Worm (Caenorhabditis elegans) whole organism, late embryonic: Measurements from ENCODE around the gene cal-8.
A peak's percentile ranks its signal among the peaks of the same experiment; 100 is the strongest.

Source experiments
- C08G9.2 ChIP-seq: sonication (generic microtip); optimal IDR thresholded peaks from 2 replicates; lab custom pipeline; 2016; ENCODE audit warnings: mild to moderate bottlenecking, missing genetic modification characterization, moderate library complexity, missing compliant biosample characterization
- Y22D7AL.16 ChIP-seq: sonication (generic microtip); optimal IDR thresholded peaks from 2 replicates; lab custom pipeline; 2016; ENCODE audit warnings: missing genetic modification characterization, missing compliant biosample characterization
- ahr-1 ChIP-seq: sonication (generic microtip); optimal IDR thresholded peaks from 2 replicates; lab custom pipeline; 2016; ENCODE audit warnings: missing genetic modification characterization, missing compliant biosample characterization
- ceh-18 ChIP-seq: sonication (generic microtip); optimal IDR thresholded peaks from 2 replicates; lab custom pipeline; 2016; ENCODE audit warnings: missing genetic modification characterization, missing compliant biosample characterization
- ceh-2 ChIP-seq: sonication (generic microtip); optimal IDR thresholded peaks from 2 replicates; lab custom pipeline; 2016; ENCODE audit warnings: missing genotype, missing genetic modification characterization, missing compliant biosample characterization
- ceh-24 ChIP-seq: sonication (generic microtip); optimal IDR thresholded peaks from 2 replicates; lab custom pipeline; 2016; ENCODE audit warnings: mild to moderate bottlenecking, missing genetic modification characterization, missing compliant biosample characterization
- ceh-30 ChIP-seq: fragments of 150-350 bp; optimal IDR thresholded peaks from 2 replicates; lab custom pipeline; 2014; ENCODE audit warnings: missing biosample characterization, missing genetic modification characterization
- ceh-31 ChIP-seq: sonication (generic microtip); optimal IDR thresholded peaks from 2 replicates; lab custom pipeline; 2016; ENCODE audit warnings: missing genetic modification characterization, missing compliant biosample characterization
- ceh-34 ChIP-seq: sonication (generic microtip); optimal IDR thresholded peaks from 2 replicates; lab custom pipeline; 2016; ENCODE audit warnings: mild to moderate bottlenecking, missing genetic modification characterization, missing compliant biosample characterization
- ceh-45 ChIP-seq: fragments of 200-800 bp; sonication (Bioruptor generic); IDR thresholded peaks from 2 replicates; pipeline ENCODE4 v1.3.6; 2022; ENCODE audit warnings: missing genetic modification reagents, missing genetic modification characterization, missing compliant biosample characterization
- ceh-48 ChIP-seq: sonication (generic microtip); optimal IDR thresholded peaks from 2 replicates; lab custom pipeline; 2016; ENCODE audit warnings: missing genetic modification characterization, inconsistent platforms, missing compliant biosample characterization
- ceh-6 ChIP-seq: fragments of 200-800 bp; sonication (Bioruptor generic); optimal IDR thresholded peaks from 2 replicates; lab custom pipeline; 2018; ENCODE audit warnings: mild to moderate bottlenecking, missing genetic modification characterization, missing compliant biosample characterization
- che-1 ChIP-seq: sonication (generic microtip); optimal IDR thresholded peaks from 2 replicates; lab custom pipeline; 2016; ENCODE audit warnings: mild to moderate bottlenecking, missing genetic modification characterization, missing compliant biosample characterization
- dmd-4 ChIP-seq: sonication (generic microtip); optimal IDR thresholded peaks from 2 replicates; lab custom pipeline; 2016; ENCODE audit warnings: borderline replicate concordance, missing genetic modification characterization, missing compliant biosample characterization
- dve-1 ChIP-seq: sonication (generic microtip); optimal IDR thresholded peaks from 2 replicates; lab custom pipeline; 2017; ENCODE audit warnings: antibody characterized with exemption, mild to moderate bottlenecking, missing genetic modification characterization, missing compliant biosample characterization
- elt-2 ChIP-seq: sonication (generic microtip); optimal IDR thresholded peaks from 2 replicates; lab custom pipeline; 2016; ENCODE audit warnings: missing genetic modification reagents, missing genetic modification characterization, missing compliant biosample characterization
- ets-4 ChIP-seq: sonication (generic microtip); optimal IDR thresholded peaks from 2 replicates; lab custom pipeline; 2016; ENCODE audit warnings: missing genetic modification characterization, missing compliant biosample characterization
- eyg-1 ChIP-seq: sonication (generic microtip); optimal IDR thresholded peaks from 2 replicates; lab custom pipeline; 2016; ENCODE audit warnings: missing genotype, missing genetic modification characterization, missing compliant biosample characterization
- gmeb-2 ChIP-seq: sonication (generic microtip); optimal IDR thresholded peaks from 2 replicates; lab custom pipeline; 2016; ENCODE audit warnings: missing genetic modification characterization, inconsistent platforms, missing compliant biosample characterization
- hlh-30 ChIP-seq: sonication (generic microtip); optimal IDR thresholded peaks from 2 replicates; lab custom pipeline; 2017; ENCODE audit warnings: antibody characterized with exemption, missing genetic modification characterization, missing compliant biosample characterization; ENCODE audit not compliant: insufficient read depth
- hlh-6 ChIP-seq: sonication (generic microtip); optimal IDR thresholded peaks from 2 replicates; lab custom pipeline; 2016; ENCODE audit warnings: missing genotype, missing genetic modification characterization, missing compliant biosample characterization
- nfya-1 ChIP-seq: sonication (generic microtip); optimal IDR thresholded peaks from 2 replicates; lab custom pipeline; 2017; ENCODE audit warnings: missing genetic modification characterization, mild to moderate bottlenecking, missing compliant biosample characterization, antibody characterized with exemption, moderate library complexity
- odd-2 ChIP-seq: sonication (generic microtip); optimal IDR thresholded peaks from 2 replicates; lab custom pipeline; 2017; ENCODE audit warnings: antibody characterized with exemption, mild to moderate bottlenecking, missing genetic modification characterization, missing compliant biosample characterization
- pag-3 ChIP-seq: sonication (generic microtip); optimal IDR thresholded peaks from 2 replicates; lab custom pipeline; 2016; ENCODE audit warnings: missing compliant biosample characterization, missing genetic modification characterization, borderline replicate concordance
- pax-1 ChIP-seq: fragments of 150-350 bp; optimal IDR thresholded peaks from 2 replicates; lab custom pipeline; 2014; ENCODE audit warnings: missing biosample characterization, missing genetic modification characterization
- pha-2 ChIP-seq: sonication (generic microtip); optimal IDR thresholded peaks from 2 replicates; lab custom pipeline; 2017; ENCODE audit warnings: mild to moderate bottlenecking, missing genetic modification characterization, missing compliant biosample characterization
- pha-4 ChIP-seq: fragments of 150-350 bp; optimal IDR thresholded peaks from 2 replicates; lab custom pipeline; 2018; ENCODE audit warnings: missing biosample characterization, missing genetic modification reagents, missing genetic modification characterization
- pqm-1 ChIP-seq: sonication (generic microtip); optimal IDR thresholded peaks from 2 replicates; lab custom pipeline; 2016; ENCODE audit warnings: missing genetic modification characterization, missing compliant biosample characterization
- pros-1 ChIP-seq: fragments of 150-350 bp; optimal IDR thresholded peaks from 2 replicates; lab custom pipeline; 2014; ENCODE audit warnings: missing biosample characterization, missing genetic modification reagents, missing genetic modification characterization
- sdc-2 ChIP-seq: sonication (generic microtip); optimal IDR thresholded peaks from 2 replicates; lab custom pipeline; 2016; ENCODE audit warnings: missing genotype, missing genetic modification characterization, missing compliant biosample characterization
- sox-2 ChIP-seq: fragments of 200-800 bp; sonication (Bioruptor generic); IDR thresholded peaks from 2 replicates; pipeline ENCODE4 v1.3.6; 2022; ENCODE audit warnings: missing genetic modification reagents, missing genetic modification characterization, missing compliant biosample characterization
- syd-9 ChIP-seq: sonication (generic microtip); optimal IDR thresholded peaks from 2 replicates; lab custom pipeline; 2016; ENCODE audit warnings: mild to moderate bottlenecking, missing genetic modification characterization, moderate library complexity, missing compliant biosample characterization
- ttx-3 ChIP-seq: sonication (generic microtip); optimal IDR thresholded peaks from 2 replicates; lab custom pipeline; 2016; ENCODE audit warnings: missing genetic modification reagents, missing genetic modification characterization, missing compliant biosample characterization
- unc-55 ChIP-seq: sonication (generic microtip); optimal IDR thresholded peaks from 2 replicates; lab custom pipeline; 2017; ENCODE audit warnings: missing biosample characterization, missing genetic modification reagents, missing genetic modification characterization
- zip-5 ChIP-seq: sonication (generic microtip); optimal IDR thresholded peaks from 2 replicates; lab custom pipeline; 2016; ENCODE audit warnings: missing genetic modification characterization, missing compliant biosample characterization

The cal-8 gene

ce11 chrII:5453547-5453946 is 28.3 kb downstream of the cal-8 start, which contains the start of gene dhs-5:
Gene dhs-5 (plus strand): TSS chrII:5453847.
- no peak for TF ChIP-seq ceh-6 (GFP tag; lab: Kevin White, UChicago)
- TF ChIP-seq Y22D7AL.16: no peak
- TF ChIP-seq dmd-4: no peak
- TF ChIP-seq che-1 (tag; lab: Kevin White, UChicago): no peak
- no peak for TF ChIP-seq odd-2 (tag; lab: Kevin White, UChicago)
- no peak for TF ChIP-seq unc-55 (GFP tag; lab: Kevin White, UChicago)
- TF ChIP-seq ceh-31 (tag; lab: Kevin White, UChicago): no peak
- no peak for TF ChIP-seq pqm-1 (tag; lab: Kevin White, UChicago)
- TF ChIP-seq sox-2: no peak
- TF ChIP-seq zip-5 (tag; lab: Kevin White, UChicago): no peak
- no peak for TF ChIP-seq pag-3 (tag; lab: Kevin White, UChicago)
- no peak for TF ChIP-seq ttx-3 (tag; lab: Kevin White, UChicago)
- no peak for TF ChIP-seq gmeb-2 (tag; lab: Kevin White, UChicago)
- no peak for TF ChIP-seq eyg-1 (tag; lab: Kevin White, UChicago)
- TF ChIP-seq pha-2: no peak
- TF ChIP-seq, all 69 proteins: peak for 0

DNA sequence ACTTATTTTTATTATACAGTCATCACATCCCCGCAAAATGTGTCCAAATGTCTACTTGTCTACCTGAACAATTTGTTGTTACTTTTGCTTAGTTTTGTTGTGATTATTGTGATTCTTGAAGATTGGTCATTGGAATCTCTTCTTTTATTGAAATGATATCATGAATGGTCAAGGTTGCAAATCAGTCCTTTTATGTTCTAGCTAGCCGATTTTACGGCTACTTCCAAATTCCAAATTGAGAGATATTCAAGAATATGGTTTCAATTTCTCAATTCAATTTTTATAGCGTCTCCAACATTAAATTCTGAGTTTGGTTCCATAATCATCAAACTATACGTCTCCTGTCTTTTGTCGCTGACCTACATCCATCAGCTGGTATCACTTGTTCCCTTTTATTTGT is 30.6 kb downstream of the cal-8 start:
- no peak for TF ChIP-seq elt-2

DNA sequence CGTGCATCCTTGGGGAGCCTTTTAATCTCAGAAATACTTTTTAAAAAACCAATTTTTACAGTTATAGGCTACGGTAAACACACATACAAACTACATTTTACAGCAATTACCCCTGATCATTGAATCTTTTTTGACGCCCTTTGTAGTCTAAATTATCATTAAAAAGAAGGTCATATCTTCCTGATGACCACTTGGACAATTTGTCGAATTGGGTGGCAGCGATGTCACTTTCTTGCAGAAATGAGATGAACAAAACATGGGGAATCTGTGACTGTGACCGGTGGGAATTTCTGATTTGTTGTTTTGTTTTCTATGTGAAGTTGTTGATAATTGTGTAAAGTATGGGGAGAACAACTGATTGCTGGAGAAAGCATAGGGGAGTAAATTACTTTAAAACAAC is 32.2 kb downstream of the cal-8 start:
- TF ChIP-seq pax-1: no peak
- TF ChIP-seq ceh-24 (tag; lab: Kevin White, UChicago): no peak
- no peak for TF ChIP-seq eyg-1 (tag; lab: Kevin White, UChicago)
- no peak for TF ChIP-seq unc-55 (GFP tag; lab: Kevin White, UChicago)
- no peak for TF ChIP-seq syd-9 (tag; lab: Kevin White, UChicago)
- TF ChIP-seq odd-2 (tag; lab: Kevin White, UChicago): no peak
- no peak for TF ChIP-seq hlh-30
- no peak for TF ChIP-seq nfya-1 (tag; lab: Kevin White, UChicago)

DNA sequence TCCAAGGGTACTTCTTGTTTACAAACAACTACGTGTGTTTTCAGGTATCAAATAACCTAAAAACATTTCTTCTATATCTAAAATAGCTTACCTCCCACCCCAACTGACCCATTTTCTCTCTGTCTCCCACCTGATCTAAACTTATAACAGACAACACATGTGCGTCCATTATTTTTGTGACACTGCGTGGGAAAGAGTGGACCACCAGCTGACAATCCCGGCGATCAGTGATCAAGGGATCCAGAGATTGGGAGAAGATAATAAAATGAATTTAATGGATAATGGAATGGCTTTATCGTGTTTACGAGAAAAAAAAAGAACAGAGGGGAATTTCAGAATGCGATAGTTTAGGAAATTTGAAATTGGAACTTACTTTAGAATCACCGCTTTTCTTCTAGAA is 32.6 kb downstream of the cal-8 start:
- TF ChIP-seq ceh-18 (tag; lab: Kevin White, UChicago) (peak; percentile 23), unc-55 (GFP tag; lab: Kevin White, UChicago) (peak; percentile 77), ets-4 (tag; lab: Kevin White, UChicago) (no peak)

DNA sequence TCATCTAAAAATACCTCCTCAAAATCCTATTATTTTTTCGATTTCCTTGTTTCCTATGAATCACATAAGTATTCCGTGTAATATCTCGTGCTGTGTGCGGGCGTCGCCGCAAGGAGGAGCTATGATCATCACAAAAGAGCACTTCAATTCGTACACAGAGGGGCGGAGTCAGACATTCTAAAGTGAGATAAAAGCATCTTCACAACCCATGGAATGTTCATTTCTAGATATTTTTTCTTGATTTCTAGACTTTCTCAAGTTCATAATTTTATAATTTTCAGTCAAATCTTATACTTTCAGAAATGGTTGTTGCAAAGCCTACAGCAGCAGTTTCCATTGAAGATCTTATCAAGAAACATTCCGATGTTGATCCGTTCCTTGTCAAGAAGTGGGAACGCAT is 34.5 kb downstream of the cal-8 start, which contains the start of gene cex-1:
cex-1 (plus strand) TSS at position 301 of the 400 bp plus-strand sequence.
- no peak for TF ChIP-seq elt-2
- TF ChIP-seq ceh-2 (tag; lab: Kevin White, UChicago): no peak
- TF ChIP-seq dve-1 (tag; lab: Kevin White, UChicago): no peak
- TF ChIP-seq ceh-24 (tag; lab: Kevin White, UChicago): no peak
- no peak for TF ChIP-seq sdc-2 (tag; lab: Kevin White, UChicago)
- no peak for TF ChIP-seq C08G9.2 (tag; lab: Kevin White, UChicago)
- no peak for TF ChIP-seq pha-4
- TF ChIP-seq ceh-45: no peak
- TF ChIP-seq ceh-48: no peak
- TF ChIP-seq, all 69 proteins: peak for 0

DNA sequence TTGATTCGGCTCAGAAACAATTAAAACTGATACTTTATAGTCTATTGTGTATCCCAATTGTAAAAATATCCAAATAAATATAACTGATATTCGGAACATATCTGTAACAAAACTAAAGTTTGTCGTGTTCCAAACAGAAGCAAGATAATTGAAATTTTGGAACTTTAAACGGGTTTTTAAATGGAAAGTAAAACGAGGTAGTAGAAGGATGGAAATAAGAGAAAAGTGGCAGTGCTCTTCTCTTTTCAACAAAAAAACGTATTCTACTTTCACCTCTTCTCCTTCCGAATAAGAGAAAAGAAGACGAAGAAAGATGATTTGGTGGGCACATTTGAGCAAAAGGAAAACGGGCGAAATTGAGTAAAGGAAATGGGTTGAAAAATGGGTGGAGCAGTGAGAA is 35.3 kb downstream of the cal-8 start, which contains the start of gene nmr-1:
nmr-1 (minus strand) TSS at position 101 of the 400 bp plus-strand sequence.
- TF ChIP-seq ceh-2 (tag; lab: Kevin White, UChicago): no peak
- TF ChIP-seq ceh-48: no peak
- no peak for TF ChIP-seq ahr-1 (tag; lab: Kevin White, UChicago)
- TF ChIP-seq ceh-34 (tag; lab: Kevin White, UChicago): no peak
- TF ChIP-seq ceh-24 (tag; lab: Kevin White, UChicago): no peak
- no peak for TF ChIP-seq ttx-3 (tag; lab: Kevin White, UChicago)
- TF ChIP-seq ceh-30 (tag; lab: Kevin White, UChicago): no peak
- TF ChIP-seq pax-1: no peak
- no peak for TF ChIP-seq hlh-6
- TF ChIP-seq pros-1 (tag; lab: Kevin White, UChicago): no peak
